Worm (Caenorhabditis elegans): ENCODE results near the gene clec-59.

clec-59 gene

ce11 chrII:10437840-10438239, 41.4 kb downstream of the clec-59 start:
- no peak for TF ChIP-seq lsy-12 (tag; optimal IDR thresholded peaks at IDR 0.05)
- no peak for TF ChIP-seq elt-1 (tag; optimal IDR thresholded peaks at IDR 0.05)
- no peak for TF ChIP-seq ceh-9 (tag; optimal IDR thresholded peaks at IDR 0.05)
- TF ChIP-seq ztf-11 (tag; optimal IDR thresholded peaks at IDR 0.05): no peak
- no peak for TF ChIP-seq elt-2 (tag; optimal IDR thresholded peaks at IDR 0.05)
- no peak for TF ChIP-seq mdl-1 (tag; optimal IDR thresholded peaks at IDR 0.05)
- TF ChIP-seq unc-39 (tag; optimal IDR thresholded peaks at IDR 0.05): no peak

ce11 chrII:10435836-10436235, 43.4 kb downstream of the clec-59 start, which contains the start of gene cut-4:
Gene cut-4 (plus strand): TSS chrII:10436136.
- TF ChIP-seq nfya-1 (tag; optimal IDR thresholded peaks at IDR 0.05; ENCODE audit: insufficient read depth): no peak
- no peak for TF ChIP-seq ceh-9 (tag; optimal IDR thresholded peaks at IDR 0.05)

Data from whole organism, L3 larva.